Worm (Caenorhabditis elegans) whole organism, L2 larva: ENCODE results near the gene ugtp-1.
A peak's percentile ranks its signal among the peaks of the same experiment; 100 is the strongest.

ENCODE experiments used
- C34F6.9 ChIP-seq: fragments of 150-350 bp; optimal IDR thresholded peaks from 2 replicates; lab custom pipeline; 2014; ENCODE audit warnings: missing biosample characterization, missing genetic modification characterization
- F13H6.1 ChIP-seq: sonication (generic microtip); optimal IDR thresholded peaks from 2 replicates; lab custom pipeline; 2016; ENCODE audit warnings: missing genetic modification characterization, missing compliant biosample characterization
- R02D3.7 ChIP-seq: fragments of 150-350 bp; optimal IDR thresholded peaks from 2 replicates; lab custom pipeline; 2014; ENCODE audit warnings: missing biosample characterization, missing genetic modification characterization
- Y55F3AM.14 ChIP-seq: fragments of 200-800 bp; sonication (Bioruptor generic); optimal IDR thresholded peaks from 2 replicates; lab custom pipeline; 2018; ENCODE audit warnings: mild to moderate bottlenecking, missing genetic modification characterization, missing compliant biosample characterization
- alr-1 ChIP-seq: fragments of 150-350 bp; optimal IDR thresholded peaks from 2 replicates; lab custom pipeline; 2014; ENCODE audit warnings: missing biosample characterization, missing genetic modification characterization
- aly-2 ChIP-seq: fragments of 150-350 bp; optimal IDR thresholded peaks from 2 replicates; lab custom pipeline; 2014; ENCODE audit warnings: missing biosample characterization, missing genetic modification characterization
- ama-1 ChIP-seq: fragments of 150-350 bp; optimal IDR thresholded peaks from 2 replicates; lab custom pipeline; 2018; ENCODE audit warnings: inconsistent platforms
- blmp-1 ChIP-seq: sonication (generic microtip); optimal IDR thresholded peaks from 2 replicates; lab custom pipeline; 2017; ENCODE audit warnings: missing genetic modification characterization, mild to moderate bottlenecking, missing compliant biosample characterization, antibody characterized with exemption, moderate library complexity; ENCODE audit not compliant: insufficient read depth
- ceh-16 ChIP-seq: fragments of 150-350 bp; optimal IDR thresholded peaks from 2 replicates; lab custom pipeline; 2014; ENCODE audit warnings: missing biosample characterization, missing genetic modification characterization
- ceh-82 ChIP-seq: fragments of 150-350 bp; optimal IDR thresholded peaks from 2 replicates; lab custom pipeline; 2014; ENCODE audit warnings: missing biosample characterization, missing genetic modification characterization
- crh-2 ChIP-seq: sonication (generic microtip); optimal IDR thresholded peaks from 2 replicates; lab custom pipeline; 2017; ENCODE audit warnings: missing biosample characterization, missing genetic modification characterization
- dmd-4 ChIP-seq: sonication (generic microtip); optimal IDR thresholded peaks from 2 replicates; lab custom pipeline; 2017; ENCODE audit warnings: missing biosample characterization, missing genetic modification characterization
- egl-27 ChIP-seq: sonication (generic microtip); optimal IDR thresholded peaks from 3 replicates; lab custom pipeline; 2017; ENCODE audit warnings: missing biosample characterization, missing genetic modification reagents, missing genetic modification characterization
- elt-3 ChIP-seq: sonication (generic microtip); optimal IDR thresholded peaks from 2 replicates; lab custom pipeline; 2017; ENCODE audit warnings: missing biosample characterization, missing genetic modification characterization
- fos-1 ChIP-seq: fragments of 150-350 bp; optimal IDR thresholded peaks from 2 replicates; lab custom pipeline; 2014; ENCODE audit warnings: missing biosample characterization, missing genetic modification characterization
- gmeb-1 ChIP-seq: fragments of 150-350 bp; optimal IDR thresholded peaks from 2 replicates; lab custom pipeline; 2014; ENCODE audit warnings: missing biosample characterization, missing genetic modification characterization
- lin-11 ChIP-seq: fragments of 150-350 bp; sonication (generic microtip); optimal IDR thresholded peaks from 2 replicates; lab custom pipeline; 2014; ENCODE audit warnings: missing biosample characterization, missing genetic modification characterization, inconsistent platforms, mixed read lengths
- lin-39 ChIP-seq: fragments of 150-350 bp; optimal IDR thresholded peaks from 2 replicates; lab custom pipeline; 2014; ENCODE audit warnings: missing biosample characterization, missing genetic modification reagents, missing genetic modification characterization
- lsy-2 ChIP-seq, 2 experiments: fragments of 150-350 bp in 1 of 2; sonication (generic microtip) in 1 of 2; optimal IDR thresholded peaks; 2 replicates each; lab custom pipeline; 2014 to 2017; ENCODE audit warnings: missing biosample characterization in 2 of 2, missing genetic modification characterization in 2 of 2
- mab-5 ChIP-seq: fragments of 150-350 bp; optimal IDR thresholded peaks from 2 replicates; lab custom pipeline; 2014; ENCODE audit warnings: missing biosample characterization, missing genetic modification characterization
- mbf-1 ChIP-seq: sonication (generic microtip); optimal IDR thresholded peaks from 2 replicates; lab custom pipeline; 2017; ENCODE audit warnings: missing biosample characterization, missing genetic modification characterization
- mdl-1 ChIP-seq, 2 experiments: fragments of 150-350 bp in 1 of 2; sonication (generic microtip) in 1 of 2; optimal IDR thresholded peaks; 2 replicates each; lab custom pipeline; 2017; ENCODE audit warnings: missing biosample characterization in 2 of 2, missing genetic modification characterization in 2 of 2
- nhr-10 ChIP-seq: sonication (generic microtip); optimal IDR thresholded peaks from 2 replicates; lab custom pipeline; 2017; ENCODE audit warnings: missing biosample characterization, missing genetic modification characterization
- nhr-11 ChIP-seq: fragments of 150-350 bp; optimal IDR thresholded peaks from 2 replicates; lab custom pipeline; 2014; ENCODE audit warnings: missing biosample characterization, missing genetic modification characterization
- nhr-12 ChIP-seq: fragments of 150-350 bp; optimal IDR thresholded peaks from 2 replicates; lab custom pipeline; 2014; ENCODE audit warnings: missing biosample characterization, missing genetic modification characterization
- nhr-129 ChIP-seq: fragments of 150-350 bp; optimal IDR thresholded peaks from 2 replicates; lab custom pipeline; 2014; ENCODE audit warnings: missing biosample characterization, missing genetic modification characterization
- nhr-21 ChIP-seq: fragments of 150-350 bp; optimal IDR thresholded peaks from 2 replicates; lab custom pipeline; 2014; ENCODE audit warnings: missing biosample characterization, missing genetic modification characterization
- nhr-23 ChIP-seq: fragments of 150-350 bp; optimal IDR thresholded peaks from 2 replicates; lab custom pipeline; 2014; ENCODE audit warnings: missing biosample characterization, missing genetic modification reagents, missing genetic modification characterization
- nhr-237 ChIP-seq: fragments of 150-350 bp; optimal IDR thresholded peaks from 2 replicates; lab custom pipeline; 2014; ENCODE audit warnings: missing biosample characterization, missing genetic modification characterization
- nhr-25 ChIP-seq: fragments of 150-350 bp; sonication (generic microtip); optimal IDR thresholded peaks from 3 replicates; lab custom pipeline; 2014; ENCODE audit warnings: missing biosample characterization, missing genetic modification characterization
- nhr-6 ChIP-seq: fragments of 150-350 bp; optimal IDR thresholded peaks from 2 replicates; lab custom pipeline; 2014; ENCODE audit warnings: missing biosample characterization, missing genetic modification characterization
- nhr-77 ChIP-seq: fragments of 150-350 bp; optimal IDR thresholded peaks from 2 replicates; lab custom pipeline; 2014; ENCODE audit warnings: missing biosample characterization, missing genetic modification characterization
- peb-1 ChIP-seq: fragments of 150-350 bp; optimal IDR thresholded peaks from 2 replicates; lab custom pipeline; 2014; ENCODE audit warnings: missing biosample characterization, missing genetic modification characterization
- sem-4 ChIP-seq: fragments of 150-350 bp; optimal IDR thresholded peaks from 2 replicates; lab custom pipeline; 2014; ENCODE audit warnings: missing biosample characterization, missing genetic modification reagents, missing genetic modification characterization
- skn-1 ChIP-seq: sonication (generic microtip); optimal IDR thresholded peaks from 2 replicates; lab custom pipeline; 2017; ENCODE audit warnings: missing biosample characterization, missing genetic modification characterization
- sma-3 ChIP-seq: sonication (generic microtip); optimal IDR thresholded peaks from 2 replicates; lab custom pipeline; 2016; ENCODE audit warnings: missing genetic modification reagents, missing genetic modification characterization, missing compliant biosample characterization
- sma-9 ChIP-seq, 2 experiments: fragments of 150-350 bp in 1 of 2; sonication (generic microtip) in 1 of 2; optimal IDR thresholded peaks; 2 replicates each; lab custom pipeline; 2014 to 2016; ENCODE audit warnings: missing genetic modification characterization in 2 of 2, mild to moderate bottlenecking in 1 of 2, missing biosample characterization in 1 of 2, missing compliant biosample characterization in 1 of 2, missing genetic modification reagents in 1 of 2, moderate library complexity in 1 of 2
- snpc-4 ChIP-seq: fragments of 150-350 bp; optimal IDR thresholded peaks from 2 replicates; lab custom pipeline; 2014; ENCODE audit warnings: missing biosample characterization, missing genetic modification characterization
- unc-55 ChIP-seq: fragments of 150-350 bp; sonication (generic microtip); optimal IDR thresholded peaks from 3 replicates; lab custom pipeline; 2014; ENCODE audit warnings: missing biosample characterization, missing genetic modification reagents, missing genetic modification characterization
- unc-62 ChIP-seq: fragments of 150-350 bp; optimal IDR thresholded peaks from 2 replicates; lab custom pipeline; 2014; ENCODE audit warnings: missing biosample characterization, missing genetic modification reagents, missing genetic modification characterization
- zag-1 ChIP-seq: fragments of 150-350 bp; optimal IDR thresholded peaks from 2 replicates; lab custom pipeline; 2014; ENCODE audit warnings: missing biosample characterization, missing genetic modification characterization
- ztf-1 ChIP-seq: fragments of 200-800 bp; sonication (Bioruptor generic); conservative IDR thresholded peaks from 2 replicates; pipeline ENCODE4 v1.3.6; 2022; ENCODE audit warnings: missing genetic modification characterization, missing compliant biosample characterization
- ztf-11 ChIP-seq: sonication (generic microtip); optimal IDR thresholded peaks from 2 replicates; lab custom pipeline; 2017; ENCODE audit warnings: missing biosample characterization, missing genetic modification characterization
- ztf-4 ChIP-seq: fragments of 150-350 bp; optimal IDR thresholded peaks from 2 replicates; lab custom pipeline; 2014; ENCODE audit warnings: missing biosample characterization, missing genetic modification characterization

Gene ugtp-1

DNA sequence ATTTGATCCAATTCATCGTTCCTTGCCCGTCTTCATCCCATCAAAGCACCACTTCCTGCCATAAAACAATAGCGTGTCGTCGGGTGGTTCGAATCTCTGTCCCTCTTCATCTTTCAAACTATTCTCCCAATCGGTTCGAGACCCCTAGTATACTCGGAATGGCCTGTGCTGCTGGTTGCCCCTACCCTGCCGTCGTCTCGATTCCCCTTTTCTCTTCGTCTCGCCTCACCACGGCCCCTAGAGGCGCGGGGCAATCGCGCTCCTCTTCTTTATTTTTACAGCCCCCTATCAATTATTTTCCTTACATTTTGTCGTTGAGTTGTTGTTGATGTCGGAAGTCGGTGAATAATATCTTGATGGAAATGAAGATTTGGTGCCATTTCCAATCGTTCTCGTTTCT is 38.2 kb upstream of the ugtp-1 start:
- TF ChIP-seq nhr-11 (tag; lab: Kevin White, UChicago) (no peak), nhr-25 (tag; lab: Kevin White, UChicago) (no peak), mab-5 (tag; lab: Kevin White, UChicago) (no peak), unc-55 (peak; percentile 3), C34F6.9 (tag; lab: Kevin White, UChicago) (peak; percentile 33), R02D3.7 (tag; lab: Kevin White, UChicago) (no peak), nhr-237 (tag; lab: Kevin White, UChicago) (no peak), Y55F3AM.14 (GFP tag; lab: Kevin White, UChicago) (no peak), sma-9 (GFP tag; optimal IDR thresholded peaks at IDR 0.05; lab: Kevin White, UChicago) (no peak), sma-9 (tag; optimal IDR thresholded peaks at IDR 0.05; lab: Kevin White, UChicago) (no peak), mbf-1 (tag; lab: Kevin White, UChicago) (no peak), lin-11 (tag; lab: Kevin White, UChicago) (no peak), nhr-23 (tag; lab: Kevin White, UChicago) (no peak), sem-4 (tag; lab: Kevin White, UChicago) (no peak), nhr-6 (tag; lab: Kevin White, UChicago) (no peak), alr-1 (tag; lab: Kevin White, UChicago) (no peak), unc-62 (GFP tag; lab: Kevin White, UChicago) (no peak), F13H6.1 (tag; lab: Kevin White, UChicago) (peak; percentile 16)

DNA sequence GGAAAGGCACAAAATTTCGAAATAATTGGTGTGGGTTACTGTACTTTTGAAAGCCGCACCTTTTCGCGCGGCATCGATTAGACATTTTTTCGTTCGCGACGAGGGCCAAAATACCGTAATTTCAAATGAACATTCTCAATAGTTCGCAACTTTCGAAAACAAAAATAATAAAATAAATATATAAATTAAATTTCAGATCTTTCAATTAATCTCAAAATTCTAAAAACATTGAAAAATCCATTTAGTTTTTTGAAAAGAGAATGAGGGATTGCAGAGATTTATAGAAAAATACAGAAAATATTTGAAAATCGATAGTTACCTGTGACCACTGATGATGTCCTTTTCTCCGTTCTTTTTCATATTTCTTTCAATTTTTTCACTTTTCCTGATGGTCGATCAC is 35.6 kb upstream of the ugtp-1 start, which contains the start of gene K02D10.8:
K02D10.8 (plus strand) TSS at position 301 of the 400 bp plus-strand sequence.
- TF ChIP-seq skn-1 (tag; lab: Kevin White, UChicago) (no peak), ceh-82 (tag; lab: Kevin White, UChicago) (no peak), F13H6.1 (tag; lab: Kevin White, UChicago) (no peak), mab-5 (tag; lab: Kevin White, UChicago) (no peak), sma-9 (GFP tag; optimal IDR thresholded peaks at IDR 0.05; lab: Kevin White, UChicago) (no peak), sma-9 (tag; optimal IDR thresholded peaks at IDR 0.05; lab: Kevin White, UChicago) (no peak), egl-27 (tag; lab: Kevin White, UChicago) (no peak), mdl-1 (tag; optimal IDR thresholded peaks at IDR 0.05; lab: Kevin White, UChicago) (no peak), nhr-77 (tag; lab: Kevin White, UChicago) (no peak), ztf-11 (tag; lab: Kevin White, UChicago) (no peak), nhr-12 (tag; lab: Kevin White, UChicago) (no peak), ztf-4 (tag; lab: Kevin White, UChicago) (no peak), nhr-129 (no peak), unc-62 (GFP tag; lab: Kevin White, UChicago) (no peak)

DNA sequence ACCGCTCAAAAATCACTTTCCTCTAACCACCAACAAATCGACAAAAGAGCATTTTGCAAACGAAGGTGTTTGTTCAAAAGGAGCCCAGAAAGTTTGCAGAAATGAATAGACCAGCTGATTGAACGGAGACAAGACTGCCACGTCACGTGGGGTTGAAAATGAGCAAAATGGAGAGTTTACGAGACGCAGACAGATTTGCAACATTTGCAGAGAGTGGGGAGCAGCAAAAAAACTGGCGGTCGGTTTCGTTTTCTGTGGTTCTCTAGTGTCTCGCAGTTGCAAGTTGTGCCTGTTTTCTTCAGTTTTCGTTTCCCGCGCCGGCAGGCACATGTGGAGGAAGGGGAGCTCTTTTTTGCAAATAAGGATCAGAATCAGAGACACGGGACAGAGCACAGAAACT is 34.9 kb upstream of the ugtp-1 start:
- no peak for TF ChIP-seq nhr-11 (tag; lab: Kevin White, UChicago)
- peak; percentile 66 to 86 for TF ChIP-seq mdl-1 (tag; optimal IDR thresholded peaks at IDR 0.05; lab: Kevin White, UChicago)
- no peak for TF ChIP-seq nhr-6 (tag; lab: Kevin White, UChicago)
- peak; percentile 93 for TF ChIP-seq crh-2 (tag; lab: Kevin White, UChicago)
- no peak for TF ChIP-seq ceh-16 (tag; lab: Kevin White, UChicago)
- TF ChIP-seq nhr-77 (tag; lab: Kevin White, UChicago), result no peak
- peak; percentile 12 for TF ChIP-seq sem-4 (tag; lab: Kevin White, UChicago)
- no peak for TF ChIP-seq nhr-12 (tag; lab: Kevin White, UChicago)
- no peak for TF ChIP-seq blmp-1 (tag; lab: Kevin White, UChicago)
- no peak for TF ChIP-seq ztf-4 (tag; lab: Kevin White, UChicago)
- TF ChIP-seq lin-11 (tag; lab: Kevin White, UChicago), result peak; percentile 53
- TF ChIP-seq nhr-25 (tag; lab: Kevin White, UChicago), result no peak
- no peak for TF ChIP-seq nhr-21 (tag; lab: Kevin White, UChicago)
- no peak for TF ChIP-seq zag-1 (tag; lab: Kevin White, UChicago)
- peak in 1 of 2 experiments; percentile 59 for TF ChIP-seq lsy-2 (tag; optimal IDR thresholded peaks at IDR 0.05; lab: Kevin White, UChicago)
- TF ChIP-seq sma-3 (GFP tag; lab: Kevin White, UChicago), result no peak
- no peak for TF ChIP-seq ama-1
- TF ChIP-seq egl-27 (tag; lab: Kevin White, UChicago), result no peak
- TF ChIP-seq aly-2 (tag; lab: Kevin White, UChicago), result no peak
- TF ChIP-seq R02D3.7 (tag; lab: Kevin White, UChicago), result no peak
- peak; percentile 81 for TF ChIP-seq F13H6.1 (tag; lab: Kevin White, UChicago)
- no peak for TF ChIP-seq unc-62 (GFP tag; lab: Kevin White, UChicago)
- peak; percentile 54 for TF ChIP-seq unc-55
- TF ChIP-seq lin-39, result no peak
- TF ChIP-seq nhr-129, result peak; percentile 91
- TF ChIP-seq snpc-4, result no peak
- TF ChIP-seq ztf-11 (tag; lab: Kevin White, UChicago), result no peak
- no peak for TF ChIP-seq dmd-4
- TF ChIP-seq elt-3, result no peak
- TF ChIP-seq gmeb-1 (tag; lab: Kevin White, UChicago), result peak; percentile 18
- peak; percentile 57 for TF ChIP-seq fos-1 (tag; lab: Kevin White, UChicago)
- peak; percentile 87 for TF ChIP-seq C34F6.9 (tag; lab: Kevin White, UChicago)
- TF ChIP-seq sma-9 (GFP tag; optimal IDR thresholded peaks at IDR 0.05; lab: Kevin White, UChicago), result peak; percentile 88
- no peak for TF ChIP-seq sma-9 (tag; optimal IDR thresholded peaks at IDR 0.05; lab: Kevin White, UChicago)
- TF ChIP-seq nhr-10 (tag; lab: Kevin White, UChicago), result no peak
- TF ChIP-seq ztf-1 (GFP tag; lab: Robert Waterston, UW), result no peak
- TF ChIP-seq skn-1 (tag; lab: Kevin White, UChicago), result no peak
- no peak for TF ChIP-seq nhr-23 (tag; lab: Kevin White, UChicago)
- no peak for TF ChIP-seq mbf-1 (tag; lab: Kevin White, UChicago)
- TF ChIP-seq mab-5 (tag; lab: Kevin White, UChicago), result no peak
- no peak for TF ChIP-seq peb-1 (tag; lab: Kevin White, UChicago)
- no peak for TF ChIP-seq Y55F3AM.14 (GFP tag; lab: Kevin White, UChicago)
- TF ChIP-seq nhr-237 (tag; lab: Kevin White, UChicago), result no peak
